Fruit fly (Drosophila melanogaster) whole organism, prepupa: ENCODE data around the gene scpr-C.

Source experiments
- Blimp-1 ChIP-seq: fragments of 200-800 bp; sonication (Bioruptor generic); optimal IDR thresholded peaks from 3 replicates; lab custom pipeline; 2017; ENCODE audit warnings: missing biosample characterization, missing genetic modification characterization, mild to moderate bottlenecking, moderate library complexity, missing genetic modification reagents
- CG11762 ChIP-seq: fragments of 200-800 bp; sonication (Bioruptor generic); optimal IDR thresholded peaks from 3 replicates; lab custom pipeline; 2016; ENCODE audit warnings: missing biosample characterization, missing genetic modification characterization; ENCODE audit not compliant: insufficient read depth
- CG15336 ChIP-seq: fragments of 200-800 bp; sonication (Bioruptor generic); IDR thresholded peaks from 2 replicates; pipeline ENCODE4 v1.3.6; 2022; ENCODE audit warnings: missing biosample characterization, missing genetic modification characterization
- CG16779 ChIP-seq: fragments of 200-800 bp; sonication (Bioruptor generic); optimal IDR thresholded peaks from 3 replicates; lab custom pipeline; 2017; ENCODE audit warnings: missing biosample characterization, mild to moderate bottlenecking, missing genetic modification characterization
- CG31627 ChIP-seq: fragments of 200-800 bp; sonication (Bioruptor generic); optimal IDR thresholded peaks from 3 replicates; lab custom pipeline; 2016; ENCODE audit warnings: missing biosample characterization, missing genetic modification characterization
- CG32006 ChIP-seq: fragments of 200-800 bp; sonication (Bioruptor generic); optimal IDR thresholded peaks from 3 replicates; lab custom pipeline; 2017; ENCODE audit warnings: missing biosample characterization, mild to moderate bottlenecking, missing genetic modification characterization
- CG34406 ChIP-seq: fragments of 200-800 bp; sonication (Bioruptor generic); optimal IDR thresholded peaks from 3 replicates; lab custom pipeline; 2016; ENCODE audit warnings: missing biosample characterization, missing genetic modification characterization
- CG3919 ChIP-seq: fragments of 200-800 bp; sonication (Bioruptor generic); optimal IDR thresholded peaks from 3 replicates; lab custom pipeline; 2016; ENCODE audit warnings: missing biosample characterization, missing genetic modification characterization
- CG4318 ChIP-seq: fragments of 200-800 bp; sonication (Bioruptor generic); optimal IDR thresholded peaks from 3 replicates; lab custom pipeline; 2017; ENCODE audit warnings: missing biosample characterization, mild to moderate bottlenecking, missing genetic modification characterization
- CG6163 ChIP-seq: fragments of 200-800 bp; sonication (Bioruptor generic); IDR thresholded peaks from 3 replicates; pipeline ENCODE4 v1.3.6; 2022; ENCODE audit warnings: missing biosample characterization, missing genetic modification characterization
- CG6276 ChIP-seq: fragments of 200-800 bp; sonication (Bioruptor generic); optimal IDR thresholded peaks from 2 replicates; lab custom pipeline; 2017; ENCODE audit warnings: missing biosample characterization, mild to moderate bottlenecking, missing genetic modification characterization
- CG6792 ChIP-seq: fragments of 200-800 bp; sonication (Bioruptor generic); optimal IDR thresholded peaks from 3 replicates; lab custom pipeline; 2016; ENCODE audit warnings: missing biosample characterization, missing genetic modification characterization
- CG6854 ChIP-seq: fragments of 200-800 bp; sonication (Bioruptor generic); optimal IDR thresholded peaks from 2 replicates; lab custom pipeline; 2017; ENCODE audit warnings: missing biosample characterization, mild to moderate bottlenecking, missing genetic modification characterization
- CG8632 ChIP-seq: fragments of 200-800 bp; sonication (Bioruptor generic); optimal IDR thresholded peaks from 3 replicates; lab custom pipeline; 2016; ENCODE audit warnings: missing biosample characterization, missing genetic modification characterization
- Eip78C ChIP-seq: fragments of 200-800 bp; sonication (Bioruptor generic); peaks from one replicate; lab custom pipeline; 2016; ENCODE audit warnings: missing biosample characterization, missing genetic modification characterization
- Ets21C ChIP-seq: fragments of 200-800 bp; sonication (Bioruptor generic); optimal IDR thresholded peaks from 3 replicates; lab custom pipeline; 2016; ENCODE audit warnings: missing biosample characterization, missing genetic modification characterization
- Ets96B ChIP-seq: fragments of 200-800 bp; optimal IDR thresholded peaks from 2 replicates; lab custom pipeline; 2019; ENCODE audit warnings: missing biosample characterization, mild to moderate bottlenecking, missing genetic modification characterization, moderate library complexity
- Gug ChIP-seq: fragments of 200-800 bp; sonication (Bioruptor generic); IDR thresholded peaks from 2 replicates; pipeline ENCODE4 v1.3.6; 2022; ENCODE audit warnings: missing biosample characterization, missing genetic modification characterization
- Lpt ChIP-seq: fragments of 200-800 bp; sonication (Bioruptor generic); optimal IDR thresholded peaks from 3 replicates; lab custom pipeline; 2016; ENCODE audit warnings: missing biosample characterization, missing genetic modification characterization
- Smox ChIP-seq: fragments of 200-800 bp; sonication (Bioruptor generic); optimal IDR thresholded peaks from 3 replicates; lab custom pipeline; 2016; ENCODE audit warnings: missing biosample characterization, missing genetic modification characterization
- Sox14 ChIP-seq: fragments of 200-800 bp; sonication (Bioruptor generic); optimal IDR thresholded peaks from 3 replicates; lab custom pipeline; 2016; ENCODE audit warnings: missing biosample characterization, missing genetic modification characterization
- achi ChIP-seq: fragments of 200-800 bp; sonication (Bioruptor generic); optimal IDR thresholded peaks from 3 replicates; lab custom pipeline; 2016; ENCODE audit warnings: missing biosample characterization, missing genetic modification characterization
- cyc ChIP-seq: fragments of 200-800 bp; sonication (Bioruptor generic); optimal IDR thresholded peaks from 3 replicates; lab custom pipeline; 2016; ENCODE audit warnings: missing biosample characterization, missing genetic modification characterization
- dac ChIP-seq: fragments of 200-800 bp; sonication (Bioruptor generic); optimal IDR thresholded peaks from 2 replicates; lab custom pipeline; 2017; ENCODE audit warnings: missing biosample characterization, mild to moderate bottlenecking, missing genetic modification characterization
- dsx ChIP-seq: fragments of 200-800 bp; optimal IDR thresholded peaks from 3 replicates; lab custom pipeline; 2019; ENCODE audit warnings: missing biosample characterization, mild to moderate bottlenecking, missing genetic modification characterization, moderate library complexity; ENCODE audit not compliant: poor library complexity, severe bottlenecking
- eg ChIP-seq: fragments of 200-800 bp; sonication (Bioruptor generic); IDR thresholded peaks from 3 replicates; pipeline ENCODE4 v1.3.6; 2022; ENCODE audit warnings: missing biosample characterization, missing genetic modification characterization
- esn ChIP-seq: fragments of 200-800 bp; sonication (Bioruptor generic); optimal IDR thresholded peaks from 2 replicates; lab custom pipeline; 2016; ENCODE audit warnings: missing biosample characterization, mild to moderate bottlenecking, missing genetic modification characterization, moderate library complexity
- fd85E ChIP-seq: fragments of 200-800 bp; sonication (Bioruptor generic); optimal IDR thresholded peaks from 3 replicates; lab custom pipeline; 2016; ENCODE audit warnings: missing biosample characterization, missing genetic modification characterization
- fkh ChIP-seq: fragments of 200-800 bp; sonication (Bioruptor generic); optimal IDR thresholded peaks from 3 replicates; lab custom pipeline; 2017; ENCODE audit warnings: missing biosample characterization, mild to moderate bottlenecking, missing genetic modification characterization, moderate library complexity
- net ChIP-seq: fragments of 200-800 bp; sonication (Bioruptor generic); optimal IDR thresholded peaks from 3 replicates; lab custom pipeline; 2016; ENCODE audit warnings: missing biosample characterization, missing genetic modification characterization
- pdm3 ChIP-seq: fragments of 200-800 bp; sonication (Bioruptor generic); optimal IDR thresholded peaks from 3 replicates; lab custom pipeline; 2016; ENCODE audit warnings: missing biosample characterization, missing genetic modification characterization
- svp ChIP-seq: fragments of 200-800 bp; sonication (Bioruptor generic); peaks from one replicate; lab custom pipeline; 2016; ENCODE audit warnings: missing biosample characterization, missing genetic modification characterization
- topi ChIP-seq: fragments of 200-800 bp; sonication (Bioruptor generic); optimal IDR thresholded peaks from 3 replicates; lab custom pipeline; 2016; ENCODE audit warnings: missing biosample characterization, missing genetic modification characterization
- vri ChIP-seq: fragments of 200-800 bp; sonication (Bioruptor generic); optimal IDR thresholded peaks from 3 replicates; lab custom pipeline; 2016; ENCODE audit warnings: missing biosample characterization, mild to moderate bottlenecking, missing genetic modification characterization

scpr-C gene

DNA sequence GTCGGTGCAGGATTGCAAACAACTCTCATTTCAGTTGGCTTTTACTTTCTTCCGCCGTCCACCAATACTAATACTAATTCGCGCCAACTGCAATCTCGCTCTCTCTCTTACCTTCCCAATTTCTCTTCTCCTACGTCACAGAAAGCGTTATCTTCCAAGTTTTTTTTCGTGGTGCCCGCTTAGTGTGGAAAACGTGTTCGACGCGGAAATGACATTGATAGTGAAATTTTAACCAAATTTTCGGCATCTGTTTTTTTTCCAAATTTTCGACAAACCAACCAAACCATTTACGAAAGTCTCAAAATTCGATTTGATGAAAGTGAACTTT, 28.0 kb upstream of the scpr-C start, which contains the start of gene cu:
Gene cu (plus strand): TSS at position 204 of the 328 bp plus-strand sequence.
- no peak for TF ChIP-seq Smox
- TF ChIP-seq CG11762 (GFP tag; lab: Kevin White, UChicago) = no peak
- TF ChIP-seq topi (GFP tag; lab: Kevin White, UChicago) = no peak
- TF ChIP-seq CG6276 (GFP tag; lab: Kevin White, UChicago) = no peak
- no peak for TF ChIP-seq pdm3 (GFP tag; lab: Kevin White, UChicago)
- TF ChIP-seq CG32006 (GFP tag; lab: Kevin White, UChicago) = no peak
- no peak for TF ChIP-seq Ets21C (GFP tag; lab: Kevin White, UChicago)
- TF ChIP-seq CG34406 (GFP tag; lab: Kevin White, UChicago) = no peak
- no peak for TF ChIP-seq CG6854
- no peak for TF ChIP-seq Gug
- no peak for TF ChIP-seq Lpt (GFP tag; lab: Kevin White, UChicago)
- no peak for TF ChIP-seq svp
- TF ChIP-seq fkh (GFP tag; lab: Kevin White, UChicago) = no peak
- TF ChIP-seq cyc (GFP tag; lab: Kevin White, UChicago) = no peak
- no peak for TF ChIP-seq net
- TF ChIP-seq Ets96B (tag; lab: Kevin White, UChicago) = no peak
- TF ChIP-seq CG15336 = no peak
- TF ChIP-seq achi (GFP tag; lab: Kevin White, UChicago) = no peak

dm6 chr3R:11198062-11198472, 27.3 kb upstream of the scpr-C start:
- TF ChIP-seq CG16779 (tag; lab: Kevin White, UChicago) (no peak), CG15336 (no peak; the same call in 1 of the 2 replicates), CG3919 (GFP tag; lab: Kevin White, UChicago) (no peak), Ets21C (GFP tag; lab: Kevin White, UChicago) (no peak), fd85E (GFP tag; lab: Kevin White, UChicago) (no peak), fkh (GFP tag; lab: Kevin White, UChicago) (peak; percentile 82), dsx (GFP tag; lab: Kevin White, UChicago) (peak; percentile 21), Lpt (GFP tag; lab: Kevin White, UChicago) (peak; percentile 56), dac (GFP tag; lab: Kevin White, UChicago) (no peak), Blimp-1 (GFP tag; lab: Kevin White, UChicago) (peak; percentile 25), esn (GFP tag; lab: Kevin White, UChicago) (no peak), net (peak; percentile 7), CG6854 (peak; percentile 4), Sox14 (GFP tag; lab: Kevin White, UChicago) (peak; percentile 76), Gug (no peak), pdm3 (GFP tag; lab: Kevin White, UChicago) (no peak), CG31627 (GFP tag; lab: Kevin White, UChicago) (no peak), CG6163 (GFP tag; lab: Robert Waterston, UW) (0 out of 3 replicates have a peak, but pooled peaks have one; percentile 25), CG8632 (GFP tag; lab: Kevin White, UChicago) (peak; percentile 6), CG6792 (GFP tag; lab: Kevin White, UChicago) (no peak), eg (GFP tag; lab: Robert Waterston, UW) (peak; percentile 41; the same call in 1 of the 3 replicates), Eip78C (GFP tag; lab: Kevin White, UChicago) (peak; percentile 69), CG4318 (GFP tag; lab: Kevin White, UChicago) (no peak), svp (peak; percentile 67), vri (GFP tag; lab: Kevin White, UChicago) (peak; percentile 63)

DNA sequence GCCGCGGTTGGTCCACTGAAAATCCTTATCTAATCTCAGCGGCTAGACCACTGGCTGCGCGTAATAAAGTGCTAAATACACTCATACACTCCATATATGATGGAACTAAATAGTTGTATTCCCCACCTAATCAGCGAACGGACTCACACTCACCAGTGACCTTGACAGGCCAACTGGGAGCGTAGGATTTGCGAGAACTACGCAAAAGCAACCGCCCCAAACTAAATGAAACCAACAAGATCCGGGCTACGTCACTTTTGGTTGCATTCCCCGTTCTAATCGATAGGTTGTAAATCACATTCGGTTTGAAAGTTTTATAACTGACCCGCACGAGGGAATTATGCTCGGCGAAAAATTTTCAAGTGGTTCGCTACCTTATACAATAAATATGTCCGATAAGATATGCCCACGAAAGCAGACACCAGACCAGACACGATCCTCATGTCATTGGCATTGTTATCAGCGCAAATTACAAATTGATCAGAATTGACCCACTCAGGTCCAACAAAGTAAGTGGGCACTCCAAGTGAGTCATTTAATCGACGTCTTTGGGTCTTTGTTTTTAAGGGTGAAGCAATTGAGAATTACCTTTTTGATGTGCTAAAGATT, 26.0 kb upstream of the scpr-C start:
- TF ChIP-seq fd85E (GFP tag; lab: Kevin White, UChicago) (no peak), dsx (GFP tag; lab: Kevin White, UChicago) (peak; percentile 28)
